Worm (Caenorhabditis elegans) whole organism, L2 larva: ENCODE data around the gene F29C12.6.

ENCODE experiments used
- C34F6.9 ChIP-seq: fragments of 150-350 bp; optimal IDR thresholded peaks from 2 replicates; lab custom pipeline; 2014; ENCODE audit warnings: missing biosample characterization, missing genetic modification characterization
- F13H6.1 ChIP-seq: sonication (generic microtip); optimal IDR thresholded peaks from 2 replicates; lab custom pipeline; 2016; ENCODE audit warnings: missing genetic modification characterization, missing compliant biosample characterization
- Y55F3AM.14 ChIP-seq: fragments of 200-800 bp; sonication (Bioruptor generic); optimal IDR thresholded peaks from 2 replicates; lab custom pipeline; 2018; ENCODE audit warnings: mild to moderate bottlenecking, missing genetic modification characterization, missing compliant biosample characterization
- ZK546.5 ChIP-seq: sonication (generic microtip); optimal IDR thresholded peaks from 2 replicates; lab custom pipeline; 2017; ENCODE audit warnings: missing biosample characterization, missing genetic modification characterization
- aly-2 ChIP-seq: fragments of 150-350 bp; optimal IDR thresholded peaks from 2 replicates; lab custom pipeline; 2014; ENCODE audit warnings: missing biosample characterization, missing genetic modification characterization
- ama-1 ChIP-seq: fragments of 150-350 bp; optimal IDR thresholded peaks from 2 replicates; lab custom pipeline; 2018; ENCODE audit warnings: inconsistent platforms
- blmp-1 ChIP-seq: sonication (generic microtip); optimal IDR thresholded peaks from 2 replicates; lab custom pipeline; 2017; ENCODE audit warnings: missing genetic modification characterization, mild to moderate bottlenecking, missing compliant biosample characterization, antibody characterized with exemption, moderate library complexity; ENCODE audit not compliant: insufficient read depth
- ceh-16 ChIP-seq: fragments of 150-350 bp; optimal IDR thresholded peaks from 2 replicates; lab custom pipeline; 2014; ENCODE audit warnings: missing biosample characterization, missing genetic modification characterization
- ceh-82 ChIP-seq: fragments of 150-350 bp; optimal IDR thresholded peaks from 2 replicates; lab custom pipeline; 2014; ENCODE audit warnings: missing biosample characterization, missing genetic modification characterization
- crh-2 ChIP-seq: sonication (generic microtip); optimal IDR thresholded peaks from 2 replicates; lab custom pipeline; 2017; ENCODE audit warnings: missing biosample characterization, missing genetic modification characterization
- dmd-4 ChIP-seq: sonication (generic microtip); optimal IDR thresholded peaks from 2 replicates; lab custom pipeline; 2017; ENCODE audit warnings: missing biosample characterization, missing genetic modification characterization
- egl-27 ChIP-seq: sonication (generic microtip); optimal IDR thresholded peaks from 3 replicates; lab custom pipeline; 2017; ENCODE audit warnings: missing biosample characterization, missing genetic modification reagents, missing genetic modification characterization
- elt-1 ChIP-seq: fragments of 150-350 bp; optimal IDR thresholded peaks from 2 replicates; lab custom pipeline; 2014; ENCODE audit warnings: missing biosample characterization, missing genetic modification characterization
- elt-3 ChIP-seq: sonication (generic microtip); optimal IDR thresholded peaks from 2 replicates; lab custom pipeline; 2017; ENCODE audit warnings: missing biosample characterization, missing genetic modification characterization
- fos-1 ChIP-seq: fragments of 150-350 bp; optimal IDR thresholded peaks from 2 replicates; lab custom pipeline; 2014; ENCODE audit warnings: missing biosample characterization, missing genetic modification characterization
- gmeb-1 ChIP-seq: fragments of 150-350 bp; optimal IDR thresholded peaks from 2 replicates; lab custom pipeline; 2014; ENCODE audit warnings: missing biosample characterization, missing genetic modification characterization
- lin-11 ChIP-seq: fragments of 150-350 bp; sonication (generic microtip); optimal IDR thresholded peaks from 2 replicates; lab custom pipeline; 2014; ENCODE audit warnings: missing biosample characterization, missing genetic modification characterization, inconsistent platforms, mixed read lengths
- lin-13 ChIP-seq: fragments of 150-350 bp; optimal IDR thresholded peaks from 2 replicates; lab custom pipeline; 2014; ENCODE audit warnings: missing biosample characterization, missing genetic modification reagents, missing genetic modification characterization
- lin-39 ChIP-seq: fragments of 150-350 bp; optimal IDR thresholded peaks from 2 replicates; lab custom pipeline; 2014; ENCODE audit warnings: missing biosample characterization, missing genetic modification reagents, missing genetic modification characterization
- mab-5 ChIP-seq: fragments of 150-350 bp; optimal IDR thresholded peaks from 2 replicates; lab custom pipeline; 2014; ENCODE audit warnings: missing biosample characterization, missing genetic modification characterization
- mdl-1 ChIP-seq, 2 experiments: fragments of 150-350 bp in 1 of 2; sonication (generic microtip) in 1 of 2; optimal IDR thresholded peaks; 2 replicates each; lab custom pipeline; 2017; ENCODE audit warnings: missing biosample characterization in 2 of 2, missing genetic modification characterization in 2 of 2
- nhr-10 ChIP-seq: sonication (generic microtip); optimal IDR thresholded peaks from 2 replicates; lab custom pipeline; 2017; ENCODE audit warnings: missing biosample characterization, missing genetic modification characterization
- nhr-12 ChIP-seq: fragments of 150-350 bp; optimal IDR thresholded peaks from 2 replicates; lab custom pipeline; 2014; ENCODE audit warnings: missing biosample characterization, missing genetic modification characterization
- nhr-129 ChIP-seq: fragments of 150-350 bp; optimal IDR thresholded peaks from 2 replicates; lab custom pipeline; 2014; ENCODE audit warnings: missing biosample characterization, missing genetic modification characterization
- nhr-23 ChIP-seq: fragments of 150-350 bp; optimal IDR thresholded peaks from 2 replicates; lab custom pipeline; 2014; ENCODE audit warnings: missing biosample characterization, missing genetic modification reagents, missing genetic modification characterization
- nhr-237 ChIP-seq: fragments of 150-350 bp; optimal IDR thresholded peaks from 2 replicates; lab custom pipeline; 2014; ENCODE audit warnings: missing biosample characterization, missing genetic modification characterization
- nhr-25 ChIP-seq: fragments of 150-350 bp; sonication (generic microtip); optimal IDR thresholded peaks from 3 replicates; lab custom pipeline; 2014; ENCODE audit warnings: missing biosample characterization, missing genetic modification characterization
- nhr-6 ChIP-seq: fragments of 150-350 bp; optimal IDR thresholded peaks from 2 replicates; lab custom pipeline; 2014; ENCODE audit warnings: missing biosample characterization, missing genetic modification characterization
- peb-1 ChIP-seq: fragments of 150-350 bp; optimal IDR thresholded peaks from 2 replicates; lab custom pipeline; 2014; ENCODE audit warnings: missing biosample characterization, missing genetic modification characterization
- skn-1 ChIP-seq: sonication (generic microtip); optimal IDR thresholded peaks from 2 replicates; lab custom pipeline; 2017; ENCODE audit warnings: missing biosample characterization, missing genetic modification characterization
- sma-3 ChIP-seq: sonication (generic microtip); optimal IDR thresholded peaks from 2 replicates; lab custom pipeline; 2016; ENCODE audit warnings: missing genetic modification reagents, missing genetic modification characterization, missing compliant biosample characterization
- sma-9 ChIP-seq, 2 experiments: fragments of 150-350 bp in 1 of 2; sonication (generic microtip) in 1 of 2; optimal IDR thresholded peaks; 2 replicates each; lab custom pipeline; 2014 to 2016; ENCODE audit warnings: missing genetic modification characterization in 2 of 2, mild to moderate bottlenecking in 1 of 2, missing biosample characterization in 1 of 2, missing compliant biosample characterization in 1 of 2, missing genetic modification reagents in 1 of 2, moderate library complexity in 1 of 2
- snpc-4 ChIP-seq: fragments of 150-350 bp; optimal IDR thresholded peaks from 2 replicates; lab custom pipeline; 2014; ENCODE audit warnings: missing biosample characterization, missing genetic modification characterization
- unc-39 ChIP-seq: fragments of 150-350 bp; optimal IDR thresholded peaks from 2 replicates; lab custom pipeline; 2014; ENCODE audit warnings: missing biosample characterization, missing genetic modification characterization
- unc-62 ChIP-seq: fragments of 150-350 bp; optimal IDR thresholded peaks from 2 replicates; lab custom pipeline; 2014; ENCODE audit warnings: missing biosample characterization, missing genetic modification reagents, missing genetic modification characterization
- ztf-1 ChIP-seq: fragments of 200-800 bp; sonication (Bioruptor generic); conservative IDR thresholded peaks from 2 replicates; pipeline ENCODE4 v1.3.6; 2022; ENCODE audit warnings: missing genetic modification characterization, missing compliant biosample characterization
- ztf-11 ChIP-seq: sonication (generic microtip); optimal IDR thresholded peaks from 2 replicates; lab custom pipeline; 2017; ENCODE audit warnings: missing biosample characterization, missing genetic modification characterization
- ztf-4 ChIP-seq: fragments of 150-350 bp; optimal IDR thresholded peaks from 2 replicates; lab custom pipeline; 2014; ENCODE audit warnings: missing biosample characterization, missing genetic modification characterization

The F29C12.6 gene

ce11 chrII:13117135-13117534 is 12.6 kb upstream of the F29C12.6 start, which contains the start of gene gfm-1 (continued):
- TF ChIP-seq nhr-23 (tag; lab: Kevin White, UChicago) = no peak

- TF ChIP-seq fos-1 (no peak), unc-39 (tag; lab: Kevin White, UChicago) (no peak), mab-5 (tag; lab: Kevin White, UChicago) (no peak), gmeb-1 (no peak), ceh-82 (tag; lab: Kevin White, UChicago) (no peak), ztf-11 (tag; lab: Kevin White, UChicago) (no peak), nhr-237 (tag; lab: Kevin White, UChicago) (no peak), C34F6.9 (tag; lab: Kevin White, UChicago) (no peak), sma-9 (GFP tag; optimal IDR thresholded peaks at IDR 0.05; lab: Kevin White, UChicago) (no peak), sma-9 (tag; optimal IDR thresholded peaks at IDR 0.05; lab: Kevin White, UChicago) (no peak), snpc-4 (no peak), peb-1 (tag; lab: Kevin White, UChicago) (no peak), lin-13 (GFP tag; lab: Kevin White, UChicago) (no peak), skn-1 (tag; lab: Kevin White, UChicago) (no peak), ztf-4 (no peak), nhr-12 (tag; lab: Kevin White, UChicago) (no peak)
Measured at ce11 chrII:13122720-13123119, 7.0 kb upstream of the F29C12.6 start, which contains the start of gene bath-45. TSS of gene bath-45 (plus strand) at chrII:13123020.

- TF ChIP-seq nhr-10 (tag; lab: Kevin White, UChicago) (no peak), ceh-16 (tag; lab: Kevin White, UChicago) (no peak), Y55F3AM.14 (GFP tag; lab: Kevin White, UChicago) (no peak), aly-2 (tag; lab: Kevin White, UChicago) (no peak), mab-5 (tag; lab: Kevin White, UChicago) (no peak), ztf-4 (no peak), lin-39 (tag; lab: Kevin White, UChicago) (no peak), ama-1 (lab: Kevin White, UChicago) (no peak), peb-1 (tag; lab: Kevin White, UChicago) (no peak), dmd-4 (no peak), ztf-1 (GFP tag; lab: Robert Waterston, UW) (no peak), egl-27 (tag; lab: Kevin White, UChicago) (no peak), nhr-25 (tag; lab: Kevin White, UChicago) (no peak), snpc-4 (no peak), lin-11 (tag; lab: Kevin White, UChicago) (no peak), lin-13 (GFP tag; lab: Kevin White, UChicago) (no peak), unc-62 (no peak), nhr-129 (tag; lab: Kevin White, UChicago) (no peak)
Measured at ce11 chrII:13130576-13130975, 874 bp downstream of the F29C12.6 start.

ce11 chrII:13139573-13139972 is 9.9 kb downstream of the F29C12.6 start:
- TF ChIP-seq mdl-1 (tag; optimal IDR thresholded peaks at IDR 0.05; lab: Kevin White, UChicago) = no peak
- no peak for TF ChIP-seq sma-9 (GFP tag; optimal IDR thresholded peaks at IDR 0.05; lab: Kevin White, UChicago)
- no peak for TF ChIP-seq sma-9 (tag; optimal IDR thresholded peaks at IDR 0.05; lab: Kevin White, UChicago)
- TF ChIP-seq blmp-1 = no peak
- TF ChIP-seq F13H6.1 (tag; lab: Kevin White, UChicago) = no peak
- TF ChIP-seq dmd-4 = no peak
- TF ChIP-seq ZK546.5 = no peak
- TF ChIP-seq elt-1 (tag; lab: Kevin White, UChicago) = no peak
- TF ChIP-seq ceh-16 (tag; lab: Kevin White, UChicago) = no peak

- no peak for TF ChIP-seq ceh-82 (tag; lab: Kevin White, UChicago)
- TF ChIP-seq ZK546.5 = no peak
- TF ChIP-seq ztf-11 (tag; lab: Kevin White, UChicago) = no peak
- no peak for TF ChIP-seq crh-2 (tag; lab: Kevin White, UChicago)
- TF ChIP-seq nhr-6 = no peak
- no peak for TF ChIP-seq Y55F3AM.14 (GFP tag; lab: Kevin White, UChicago)
- TF ChIP-seq F13H6.1 (tag; lab: Kevin White, UChicago) = no peak
- no peak for TF ChIP-seq blmp-1
- TF ChIP-seq lin-11 (tag; lab: Kevin White, UChicago) = no peak
- TF ChIP-seq ama-1 (lab: Kevin White, UChicago) = no peak
- no peak for TF ChIP-seq nhr-25 (tag; lab: Kevin White, UChicago)
- no peak for TF ChIP-seq elt-3
- no peak for TF ChIP-seq nhr-12 (tag; lab: Kevin White, UChicago)
- no peak for TF ChIP-seq peb-1 (tag; lab: Kevin White, UChicago)
- no peak for TF ChIP-seq dmd-4
- TF ChIP-seq unc-39 (tag; lab: Kevin White, UChicago) = no peak
- TF ChIP-seq skn-1 (tag; lab: Kevin White, UChicago) = no peak
- TF ChIP-seq nhr-10 (tag; lab: Kevin White, UChicago) = no peak
- no peak for TF ChIP-seq nhr-237 (tag; lab: Kevin White, UChicago)
- TF ChIP-seq sma-3 = no peak
Measured at ce11 chrII:13142372-13142771, 12.7 kb downstream of the F29C12.6 start.
